Worm (Caenorhabditis elegans): ENCODE measurements around the gene R05C11.4.
A peak's percentile ranks its signal among the peaks of the same experiment; 100 is the strongest.

Gene R05C11.4

ce11 chrIV:2057462-2057861, 6.2 kb downstream of the R05C11.4 start:
- TF ChIP-seq nhr-76 (tag; optimal IDR thresholded peaks at IDR 0.05) = no peak
- TF ChIP-seq pha-4 (tag; optimal IDR thresholded peaks at IDR 0.05) = no peak
- TF ChIP-seq zip-8 (tag; optimal IDR thresholded peaks at IDR 0.05) = no peak
- no peak for TF ChIP-seq unc-62 (GFP tag; optimal IDR thresholded peaks at IDR 0.05)
- no peak for TF ChIP-seq hlh-1 (tag; optimal IDR thresholded peaks at IDR 0.05)
- TF ChIP-seq snpc-4 (tag; optimal IDR thresholded peaks at IDR 0.05) = no peak
- TF ChIP-seq unc-120 (tag; optimal IDR thresholded peaks at IDR 0.05; ENCODE audit: poor library complexity, severe bottlenecking) = no peak
- no peak for TF ChIP-seq mab-5 (tag; optimal IDR thresholded peaks at IDR 0.05)
- no peak for TF ChIP-seq lin-32 (GFP tag; optimal IDR thresholded peaks at IDR 0.05)

DNA sequence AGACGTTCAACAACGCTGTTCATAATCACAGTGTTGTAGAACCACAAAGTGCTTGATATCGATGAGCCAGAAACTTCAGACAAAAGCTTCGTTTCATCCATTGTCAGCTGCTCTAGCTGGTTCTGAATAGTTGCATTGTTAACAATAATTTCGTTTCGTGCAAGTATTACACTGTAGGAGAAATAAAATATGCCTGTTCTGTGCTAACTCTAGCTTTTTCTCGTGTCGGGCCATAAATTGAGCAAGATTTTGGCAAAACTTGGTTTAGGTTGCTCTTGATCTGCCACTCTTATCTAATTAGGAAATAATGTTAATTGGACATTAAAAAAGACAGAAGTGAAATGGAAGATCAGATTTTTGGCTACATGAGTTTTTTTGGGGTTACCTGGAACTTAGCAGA, 7.7 kb downstream of the R05C11.4 start, which contains the start of gene R05C11.2:
TSS of gene R05C11.2 (minus strand) at position 101 of the 400 bp plus-strand sequence.
- TF ChIP-seq ztf-11 (tag; optimal IDR thresholded peaks at IDR 0.05) = no peak
- TF ChIP-seq mep-1 (tag; optimal IDR thresholded peaks at IDR 0.05) = no peak

- no peak for TF ChIP-seq flh-1 (GFP tag; optimal IDR thresholded peaks at IDR 0.05)
- TF ChIP-seq ces-1 (GFP tag; optimal IDR thresholded peaks at IDR 0.05) = peak; percentile 24
These were observed 14.6 kb downstream of the R05C11.4 start, which contains the start of gene arrd-26 for ce11 chrIV:2065895-2066294. arrd-26 (plus strand) TSS chrIV:2066195.

DNA sequence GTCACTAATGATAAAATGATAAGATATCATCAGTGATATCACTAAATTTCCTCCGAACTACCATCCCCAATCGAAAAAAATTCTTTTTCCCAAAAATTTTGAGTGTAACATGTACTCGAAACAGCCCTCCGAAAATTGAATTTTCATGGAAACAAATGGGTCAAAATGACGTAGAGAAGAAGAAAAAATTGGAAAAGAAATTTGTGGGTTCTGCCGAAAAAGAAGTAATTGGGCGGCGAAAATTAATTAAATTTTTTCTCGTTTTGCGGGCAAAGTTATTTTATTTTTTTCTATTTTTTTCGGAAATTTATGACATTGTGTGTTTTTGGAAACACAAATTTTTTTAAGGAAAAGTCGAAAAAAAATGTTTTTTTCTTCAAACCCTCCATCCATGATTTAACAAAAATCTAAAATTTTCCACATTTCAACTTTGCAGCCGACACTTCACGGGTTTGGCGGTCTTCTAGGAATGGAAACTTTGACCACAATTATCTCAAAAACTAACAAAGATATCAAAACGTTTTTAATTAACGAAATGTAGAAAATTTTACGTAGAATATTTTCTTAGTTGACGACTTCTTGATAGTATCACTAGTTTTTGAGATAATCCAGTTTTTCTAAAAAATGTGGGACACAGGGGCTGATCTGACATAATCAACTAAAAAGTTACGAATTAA, 26.0 kb downstream of the R05C11.4 start:
- no peak for TF ChIP-seq lin-32 (GFP tag; optimal IDR thresholded peaks at IDR 0.05)
- peak; percentile 65 for TF ChIP-seq ces-1 (GFP tag; optimal IDR thresholded peaks at IDR 0.05)

ce11 chrIV:2080340-2080739, 29.0 kb downstream of the R05C11.4 start:
- TF ChIP-seq lin-13 (tag; optimal IDR thresholded peaks at IDR 0.05) (no peak), lsy-2 (tag; optimal IDR thresholded peaks at IDR 0.05) (no peak), pha-4 (tag; optimal IDR thresholded peaks at IDR 0.05) (no peak), ceh-39 (tag; optimal IDR thresholded peaks at IDR 0.05) (no peak), cnd-1 (tag; optimal IDR thresholded peaks at IDR 0.05) (no peak), bed-3 (GFP tag; optimal IDR thresholded peaks at IDR 0.05) (no peak), elt-3 (tag; optimal IDR thresholded peaks at IDR 0.05) (no peak), hlh-1 (tag; optimal IDR thresholded peaks at IDR 0.05) (no peak), elt-1 (tag; optimal IDR thresholded peaks at IDR 0.05; ENCODE audit: borderline replicate concordance, insufficient read depth) (no peak), mab-5 (tag; optimal IDR thresholded peaks at IDR 0.05) (no peak), nhr-28 (tag; optimal IDR thresholded peaks at IDR 0.05) (no peak), nhr-76 (tag; optimal IDR thresholded peaks at IDR 0.05) (no peak), ztf-11 (tag; optimal IDR thresholded peaks at IDR 0.05) (no peak), drap-1 (GFP tag; optimal IDR thresholded peaks at IDR 0.05) (no peak), ceh-43 (GFP tag; optimal IDR thresholded peaks at IDR 0.05) (no peak), sptf-1 (tag; optimal IDR thresholded peaks at IDR 0.05) (no peak)

DNA sequence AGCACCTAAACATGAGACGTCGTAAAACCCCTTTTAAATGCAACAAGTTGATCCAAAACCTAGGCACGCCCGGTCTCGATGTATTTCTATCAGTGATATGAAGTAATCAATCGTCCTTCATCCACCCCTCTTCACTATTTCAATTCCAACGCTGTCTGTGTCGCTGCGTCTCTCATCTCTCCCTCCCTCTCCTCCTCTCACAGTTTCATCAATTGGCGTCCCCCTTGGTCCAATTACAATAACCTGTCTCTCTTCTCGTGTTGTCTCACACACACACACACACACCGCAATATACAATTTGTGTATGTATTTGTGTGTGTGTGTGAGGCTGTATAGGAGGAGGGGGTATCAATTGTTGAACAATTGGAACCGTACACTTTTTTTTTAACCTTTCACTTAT, 31.9 kb downstream of the R05C11.4 start:
- TF ChIP-seq ham-2 (GFP tag; optimal IDR thresholded peaks at IDR 0.05) = no peak
- peak; percentile 24 for TF ChIP-seq drap-1 (GFP tag; optimal IDR thresholded peaks at IDR 0.05)

DNA sequence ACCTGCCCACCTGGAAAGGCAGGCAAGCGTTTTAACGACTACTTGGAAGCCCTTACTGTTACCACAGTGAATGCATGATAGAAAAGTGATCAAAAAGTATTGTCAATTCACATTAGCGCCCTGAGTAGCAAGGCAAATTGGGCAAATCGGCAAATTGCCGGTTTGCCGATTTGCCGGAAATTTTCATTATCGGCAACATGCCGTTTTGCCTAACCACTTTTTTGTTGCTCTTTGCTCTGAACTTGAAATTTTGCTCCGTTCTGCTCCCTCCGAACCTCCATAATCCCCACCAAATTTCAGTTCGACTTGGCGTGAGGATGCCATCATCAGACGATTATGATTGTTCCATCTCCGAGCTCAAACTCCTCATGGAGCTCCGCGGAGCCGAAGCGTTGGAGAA, 32.4 kb downstream of the R05C11.4 start, which contains the start of gene mca-2:
TSS of gene mca-2 (plus strand) at position 301 of the 400 bp plus-strand sequence.
- TF ChIP-seq tbx-8 (GFP tag; optimal IDR thresholded peaks at IDR 0.05) (no peak), cnd-1 (tag; optimal IDR thresholded peaks at IDR 0.05) (no peak), zip-8 (tag; optimal IDR thresholded peaks at IDR 0.05) (no peak), pha-4 (tag; optimal IDR thresholded peaks at IDR 0.05) (no peak), snpc-4 (tag; optimal IDR thresholded peaks at IDR 0.05) (no peak), unc-39 (tag; optimal IDR thresholded peaks at IDR 0.05) (no peak), blmp-1 (tag; optimal IDR thresholded peaks at IDR 0.05) (no peak), hlh-1 (tag; optimal IDR thresholded peaks at IDR 0.05) (no peak), nhr-2 (tag; optimal IDR thresholded peaks at IDR 0.05) (no peak), bed-3 (GFP tag; optimal IDR thresholded peaks at IDR 0.05) (no peak), nhr-76 (tag; optimal IDR thresholded peaks at IDR 0.05) (no peak), ztf-11 (tag; optimal IDR thresholded peaks at IDR 0.05) (no peak)
